Worm (Caenorhabditis elegans) whole organism, L2 larva: ENCODE results near the gene srsx-19.

ENCODE experiments used
- C34F6.9 ChIP-seq: fragments of 150-350 bp; optimal IDR thresholded peaks from 2 replicates; lab custom pipeline; 2014; ENCODE audit warnings: missing biosample characterization, missing genetic modification characterization
- R02D3.7 ChIP-seq: fragments of 150-350 bp; optimal IDR thresholded peaks from 2 replicates; lab custom pipeline; 2014; ENCODE audit warnings: missing biosample characterization, missing genetic modification characterization
- alr-1 ChIP-seq: fragments of 150-350 bp; optimal IDR thresholded peaks from 2 replicates; lab custom pipeline; 2014; ENCODE audit warnings: missing biosample characterization, missing genetic modification characterization
- ama-1 ChIP-seq: fragments of 150-350 bp; optimal IDR thresholded peaks from 2 replicates; lab custom pipeline; 2018; ENCODE audit warnings: inconsistent platforms
- blmp-1 ChIP-seq: sonication (generic microtip); optimal IDR thresholded peaks from 2 replicates; lab custom pipeline; 2017; ENCODE audit warnings: missing genetic modification characterization, mild to moderate bottlenecking, missing compliant biosample characterization, antibody characterized with exemption, moderate library complexity; ENCODE audit not compliant: insufficient read depth
- egl-27 ChIP-seq: sonication (generic microtip); optimal IDR thresholded peaks from 3 replicates; lab custom pipeline; 2017; ENCODE audit warnings: missing biosample characterization, missing genetic modification reagents, missing genetic modification characterization
- fos-1 ChIP-seq: fragments of 150-350 bp; optimal IDR thresholded peaks from 2 replicates; lab custom pipeline; 2014; ENCODE audit warnings: missing biosample characterization, missing genetic modification characterization
- lin-11 ChIP-seq: fragments of 150-350 bp; sonication (generic microtip); optimal IDR thresholded peaks from 2 replicates; lab custom pipeline; 2014; ENCODE audit warnings: missing biosample characterization, missing genetic modification characterization, inconsistent platforms, mixed read lengths
- lsy-2 ChIP-seq, 2 experiments: fragments of 150-350 bp in 1 of 2; sonication (generic microtip) in 1 of 2; optimal IDR thresholded peaks; 2 replicates each; lab custom pipeline; 2014 to 2017; ENCODE audit warnings: missing biosample characterization in 2 of 2, missing genetic modification characterization in 2 of 2
- unc-39 ChIP-seq: fragments of 150-350 bp; optimal IDR thresholded peaks from 2 replicates; lab custom pipeline; 2014; ENCODE audit warnings: missing biosample characterization, missing genetic modification characterization
- unc-62 ChIP-seq: fragments of 150-350 bp; optimal IDR thresholded peaks from 2 replicates; lab custom pipeline; 2014; ENCODE audit warnings: missing biosample characterization, missing genetic modification reagents, missing genetic modification characterization
- ztf-1 ChIP-seq: fragments of 200-800 bp; sonication (Bioruptor generic); conservative IDR thresholded peaks from 2 replicates; pipeline ENCODE4 v1.3.6; 2022; ENCODE audit warnings: missing genetic modification characterization, missing compliant biosample characterization
- ztf-11 ChIP-seq: sonication (generic microtip); optimal IDR thresholded peaks from 2 replicates; lab custom pipeline; 2017; ENCODE audit warnings: missing biosample characterization, missing genetic modification characterization
- ztf-4 ChIP-seq: fragments of 150-350 bp; optimal IDR thresholded peaks from 2 replicates; lab custom pipeline; 2014; ENCODE audit warnings: missing biosample characterization, missing genetic modification characterization

- TF ChIP-seq R02D3.7 (tag; lab: Kevin White, UChicago), result no peak
- TF ChIP-seq egl-27 (tag; lab: Kevin White, UChicago), result no peak
- TF ChIP-seq blmp-1 (tag; lab: Kevin White, UChicago), result no peak
- TF ChIP-seq C34F6.9 (tag; lab: Kevin White, UChicago), result no peak
- TF ChIP-seq unc-62 (GFP tag; lab: Kevin White, UChicago), result no peak
- TF ChIP-seq ztf-1 (GFP tag; lab: Robert Waterston, UW), result no peak
- no peak for TF ChIP-seq lsy-2 (tag; optimal IDR thresholded peaks at IDR 0.05; lab: Kevin White, UChicago)
- no peak for TF ChIP-seq fos-1 (tag; lab: Kevin White, UChicago)
- no peak for TF ChIP-seq ztf-11 (tag; lab: Kevin White, UChicago)
- TF ChIP-seq lin-11, result no peak
- TF ChIP-seq alr-1 (tag; lab: Kevin White, UChicago), result no peak
- no peak for TF ChIP-seq ztf-4 (tag; lab: Kevin White, UChicago)
- TF ChIP-seq ama-1, result no peak
- TF ChIP-seq unc-39 (tag; lab: Kevin White, UChicago), result no peak
These were observed 6.9 kb upstream of the srsx-19 start, which contains the start of gene T22G5.3 for ce11 chrV:13880607-13881006.
